Fruit fly (Drosophila melanogaster): ENCODE results near the gene CG5068.

The CG5068 gene

dm6 chr3L:9037608-9038007 lies 51.1 kb downstream of the CG5068 start:
- TF ChIP-seq woc (GFP tag; optimal IDR thresholded peaks at IDR 0.05) (no peak), N (GFP tag; optimal IDR thresholded peaks at IDR 0.05) (no peak), h (GFP tag; optimal IDR thresholded peaks at IDR 0.05) (no peak), Myc (optimal IDR thresholded peaks at IDR 0.05) (no peak), br (GFP tag; optimal IDR thresholded peaks at IDR 0.05) (no peak), Hr83 (GFP tag; optimal IDR thresholded peaks at IDR 0.05; ENCODE audit: poor library complexity, severe bottlenecking) (no peak), Dif (GFP tag; optimal IDR thresholded peaks at IDR 0.05; ENCODE audit: partially characterized antibody) (no peak)
